Worm (Caenorhabditis elegans) whole organism, L3 larva: Measurements from ENCODE around the gene K05G3.1.

ENCODE experiments used
- ZK546.5 ChIP-seq: sonication (generic microtip); optimal IDR thresholded peaks from 2 replicates; lab custom pipeline; 2017; ENCODE audit warnings: missing biosample characterization, missing genetic modification characterization
- aly-2 ChIP-seq: fragments of 150-350 bp; optimal IDR thresholded peaks from 2 replicates; lab custom pipeline; 2014; ENCODE audit warnings: missing biosample characterization, missing genetic modification characterization
- nhr-237 ChIP-seq: fragments of 150-350 bp; optimal IDR thresholded peaks from 2 replicates; lab custom pipeline; 2014; ENCODE audit warnings: missing biosample characterization, missing genetic modification characterization
- ztf-11 ChIP-seq: fragments of 150-350 bp; optimal IDR thresholded peaks from 2 replicates; lab custom pipeline; 2014; ENCODE audit warnings: missing biosample characterization, missing genetic modification characterization

DNA sequence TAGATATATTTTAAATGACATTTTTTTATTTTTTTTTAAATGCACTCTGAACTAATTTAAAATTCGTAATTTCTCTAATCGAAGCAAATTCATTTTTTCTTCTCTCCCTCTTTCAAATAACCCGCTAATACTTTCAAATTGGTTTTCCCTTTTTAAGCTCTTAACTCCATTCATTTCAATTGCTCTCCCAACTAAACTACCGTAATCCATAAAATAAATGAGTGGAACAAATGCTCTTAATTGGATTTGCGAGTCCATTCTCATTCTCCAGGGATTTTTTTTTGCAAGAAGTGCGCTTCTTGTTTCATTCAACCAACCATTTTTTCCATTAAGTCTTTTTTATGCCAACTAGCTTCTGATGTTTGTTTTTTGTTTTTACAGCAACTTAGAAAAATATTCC lies 20.1 kb upstream of the K05G3.1 start:
- TF ChIP-seq ZK546.5 (tag; lab: Kevin White, UChicago) (no peak), ztf-11 (tag; lab: Kevin White, UChicago) (no peak), nhr-237 (tag; lab: Kevin White, UChicago) (no peak), aly-2 (tag; lab: Kevin White, UChicago) (no peak)
